Fruit fly (Drosophila melanogaster): ENCODE measurements around the gene Best1.

Gene Best1

DNA sequence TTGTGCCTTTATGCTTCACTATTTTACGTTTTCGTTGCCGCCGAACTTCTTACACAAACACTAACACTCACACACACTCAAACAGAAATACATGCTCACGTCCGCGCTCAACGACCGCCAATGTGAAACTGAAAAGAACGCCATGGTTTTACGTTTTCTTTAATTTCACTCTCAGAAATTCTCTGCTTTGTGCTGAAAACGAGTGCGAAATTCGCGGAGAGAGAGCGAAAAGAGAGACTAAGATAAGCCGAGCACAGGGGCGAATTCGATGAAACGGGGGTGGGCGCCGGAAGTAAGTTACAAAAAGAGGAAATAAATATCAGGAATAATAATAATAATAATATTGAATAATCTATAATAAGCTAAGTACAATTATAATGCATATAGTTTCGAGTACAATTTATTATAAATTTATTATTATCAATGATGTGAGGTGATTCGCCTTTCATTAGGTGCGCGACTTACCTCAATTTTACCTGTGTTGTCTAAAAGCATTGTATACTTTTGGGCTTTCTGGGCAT, at the start of gene Best1 (continued):
- TF ChIP-seq nau (GFP tag; optimal IDR thresholded peaks at IDR 0.05): peak; percentile 72
- TF ChIP-seq nom (GFP tag; optimal IDR thresholded peaks at IDR 0.05): peak; percentile 86
- TF ChIP-seq Blimp-1 (GFP tag; optimal IDR thresholded peaks at IDR 0.05): peak; percentile 95
- peak; percentile 83 for TF ChIP-seq dmrt11E (tag; optimal IDR thresholded peaks at IDR 0.05)
- TF ChIP-seq amos (GFP tag; IDR thresholded peaks at IDR 0.05; ENCODE audit: partially characterized antibody): peak; percentile 84
- TF ChIP-seq Bgb (GFP tag; IDR thresholded peaks at IDR 0.05; ENCODE audit: partially characterized antibody): peak; percentile 89
- TF ChIP-seq disco-r (GFP tag; optimal IDR thresholded peaks at IDR 0.05): no peak
- TF ChIP-seq sob (GFP tag; IDR thresholded peaks at IDR 0.05): peak; percentile 95
- no peak for TF ChIP-seq btn (GFP tag; optimal IDR thresholded peaks at IDR 0.05)
- TF ChIP-seq CG10979 (tag; optimal IDR thresholded peaks at IDR 0.05): peak; percentile 92
- peak; percentile 91 for TF ChIP-seq CG10366 (GFP tag; IDR thresholded peaks at IDR 0.05)
- peak; percentile 91 for TF ChIP-seq HHEX (GFP tag; optimal IDR thresholded peaks at IDR 0.05)
- peak; percentile 95 for TF ChIP-seq CG15269 (tag; optimal IDR thresholded peaks at IDR 0.05)
- TF ChIP-seq zfh2 (GFP tag; optimal IDR thresholded peaks at IDR 0.05): peak; percentile 68
- peak; percentile 84 for TF ChIP-seq CG3407 (GFP tag; optimal IDR thresholded peaks at IDR 0.05)
- peak; percentile 69 for TF ChIP-seq kni (GFP tag; optimal IDR thresholded peaks at IDR 0.05)
- peak; percentile 87 for TF ChIP-seq Vsx1 (GFP tag; optimal IDR thresholded peaks at IDR 0.05)
- no peak for TF ChIP-seq hth (optimal IDR thresholded peaks at IDR 0.05)
- TF ChIP-seq seq (GFP tag; IDR thresholded peaks at IDR 0.05): peak; percentile 80
- TF ChIP-seq Dp (GFP tag; optimal IDR thresholded peaks at IDR 0.05): peak; percentile 0
- peak; percentile 49 for TF ChIP-seq CG17186 (GFP tag; optimal IDR thresholded peaks at IDR 0.05)
- TF ChIP-seq chif (GFP tag; optimal IDR thresholded peaks at IDR 0.05): peak; percentile 52 to 62
- TF ChIP-seq CG34422 (GFP tag; IDR thresholded peaks at IDR 0.05): peak; percentile 93
- peak; percentile 41; the same call in 1 of the 2 replicates for TF ChIP-seq dan (GFP tag; IDR thresholded peaks at IDR 0.05)
- peak; percentile 79 for TF ChIP-seq CG7357 (GFP tag; IDR thresholded peaks at IDR 0.05)
- no peak for TF ChIP-seq ERR (GFP tag; optimal IDR thresholded peaks at IDR 0.05)
- peak; percentile 89 for TF ChIP-seq sug (tag; optimal IDR thresholded peaks at IDR 0.05)
- peak; percentile 54 for TF ChIP-seq nerfin-2 (GFP tag; IDR thresholded peaks at IDR 0.05; ENCODE audit: partially characterized antibody)
- TF ChIP-seq eyg (GFP tag; optimal IDR thresholded peaks at IDR 0.05): peak; percentile 51
- TF ChIP-seq lmd (GFP tag; IDR thresholded peaks at IDR 0.05): peak; percentile 94
- peak; percentile 88 for TF ChIP-seq Taf1 (GFP tag; IDR thresholded peaks at IDR 0.05)
- peak; percentile 38 for TF ChIP-seq CG11398 (GFP tag; optimal IDR thresholded peaks at IDR 0.05)
- TF ChIP-seq Ets97D (GFP tag; optimal IDR thresholded peaks at IDR 0.05): peak; percentile 63
- TF ChIP-seq CG6254 (GFP tag; optimal IDR thresholded peaks at IDR 0.05): peak; percentile 97
- no peak; the same call in none of the 2 replicates for TF ChIP-seq CG42726 (GFP tag; IDR thresholded peaks at IDR 0.05; ENCODE audit: partially characterized antibody)
- TF ChIP-seq CG2199 (GFP tag; IDR thresholded peaks at IDR 0.05): peak; percentile 92; the same call in 2 of the 3 replicates
- peak; percentile 67 for TF ChIP-seq cato (GFP tag; optimal IDR thresholded peaks at IDR 0.05; ENCODE audit: borderline replicate concordance)
- TF ChIP-seq CG12104 (GFP tag; optimal IDR thresholded peaks at IDR 0.05): peak; percentile 67
- peak in 1 of 2 experiments; percentile 98 for TF ChIP-seq Eip74EF (GFP tag; optimal IDR thresholded peaks at IDR 0.05)
- TF ChIP-seq her (GFP tag; optimal IDR thresholded peaks at IDR 0.05): peak; percentile 40
- peak; percentile 22 for TF ChIP-seq CG12236 (GFP tag; optimal IDR thresholded peaks at IDR 0.05)
- TF ChIP-seq E2f2 (GFP tag; IDR thresholded peaks at IDR 0.05): peak; percentile 69
- TF ChIP-seq CG4424 (GFP tag; optimal IDR thresholded peaks at IDR 0.05): peak; percentile 86
- TF ChIP-seq Sox102F (GFP tag; optimal IDR thresholded peaks at IDR 0.05): peak; percentile 93
- TF ChIP-seq gro (GFP tag; optimal IDR thresholded peaks at IDR 0.05): peak; percentile 80
- peak; percentile 96 for TF ChIP-seq GATAe (GFP tag; conservative IDR thresholded peaks at IDR 0.05)
- TF ChIP-seq CG8478 (optimal IDR thresholded peaks at IDR 0.05): no peak
- TF ChIP-seq CG12769 (tag; optimal IDR thresholded peaks at IDR 0.05): peak; percentile 89
- no peak for TF ChIP-seq tna (GFP tag; IDR thresholded peaks at IDR 0.05; ENCODE audit: partially characterized antibody)
- TF ChIP-seq CG11085 (GFP tag; IDR thresholded peaks at IDR 0.05): peak; percentile 92
